Worm (Caenorhabditis elegans) whole organism, L3 larva: ENCODE measurements around the gene toe-2.

Source experiments
- R02D3.7 ChIP-seq: fragments of 150-350 bp; optimal IDR thresholded peaks from 2 replicates; lab custom pipeline; 2014; ENCODE audit warnings: missing biosample characterization, missing genetic modification characterization
- aly-2 ChIP-seq: fragments of 150-350 bp; optimal IDR thresholded peaks from 2 replicates; lab custom pipeline; 2014; ENCODE audit warnings: missing biosample characterization, missing genetic modification characterization
- ama-1 ChIP-seq: fragments of 150-350 bp; optimal IDR thresholded peaks from 2 replicates; lab custom pipeline; 2018
- ceh-28 ChIP-seq: fragments of 150-350 bp; optimal IDR thresholded peaks from 2 replicates; lab custom pipeline; 2014; ENCODE audit warnings: missing biosample characterization, missing genetic modification reagents, missing genetic modification characterization
- ceh-82 ChIP-seq: fragments of 150-350 bp; optimal IDR thresholded peaks from 2 replicates; lab custom pipeline; 2014; ENCODE audit warnings: missing biosample characterization, missing genetic modification characterization
- ceh-9 ChIP-seq: sonication (generic microtip); optimal IDR thresholded peaks from 2 replicates; lab custom pipeline; 2018; ENCODE audit warnings: missing biosample characterization, missing genetic modification characterization
- daf-12 ChIP-seq: fragments of 150-350 bp; optimal IDR thresholded peaks from 2 replicates; lab custom pipeline; 2014; ENCODE audit warnings: missing biosample characterization, missing genetic modification reagents, missing genetic modification characterization
- egl-27 ChIP-seq: sonication (generic microtip); optimal IDR thresholded peaks from 4 replicates; lab custom pipeline; 2017; ENCODE audit warnings: missing biosample characterization, missing genetic modification reagents, missing genetic modification characterization
- elt-1 ChIP-seq: fragments of 150-350 bp; optimal IDR thresholded peaks from 2 replicates; lab custom pipeline; 2014; ENCODE audit warnings: missing biosample characterization, missing genetic modification characterization
- elt-2 ChIP-seq: sonication (generic microtip); optimal IDR thresholded peaks from 2 replicates; lab custom pipeline; 2016; ENCODE audit warnings: missing genetic modification reagents, mild to moderate bottlenecking, missing genetic modification characterization, missing compliant biosample characterization
- fkh-10 ChIP-seq: sonication (generic microtip); optimal IDR thresholded peaks from 2 replicates; lab custom pipeline; 2017; ENCODE audit warnings: missing biosample characterization, missing genetic modification reagents, missing genetic modification characterization
- hmg-11 ChIP-seq: sonication (generic microtip); optimal IDR thresholded peaks from 2 replicates; lab custom pipeline; 2016; ENCODE audit warnings: missing genetic modification characterization, missing compliant biosample characterization
- jun-1 ChIP-seq: fragments of 150-350 bp; optimal IDR thresholded peaks from 2 replicates; lab custom pipeline; 2014; ENCODE audit warnings: missing biosample characterization, missing genetic modification reagents, missing genetic modification characterization
- lin-15B ChIP-seq: fragments of 150-350 bp; optimal IDR thresholded peaks from 2 replicates; lab custom pipeline; 2014; ENCODE audit warnings: missing biosample characterization, missing genetic modification characterization
- lin-39 ChIP-seq: fragments of 150-350 bp; optimal IDR thresholded peaks from 2 replicates; lab custom pipeline; 2018; ENCODE audit warnings: missing biosample characterization, missing genetic modification reagents, missing genetic modification characterization
- lsy-12 ChIP-seq: sonication (generic microtip); optimal IDR thresholded peaks from 2 replicates; lab custom pipeline; 2016; ENCODE audit warnings: mild to moderate bottlenecking, missing genetic modification characterization, missing compliant biosample characterization
- nfya-1 ChIP-seq: sonication (generic microtip); optimal IDR thresholded peaks from 2 replicates; lab custom pipeline; 2017; ENCODE audit warnings: missing genetic modification characterization, mild to moderate bottlenecking, missing compliant biosample characterization, antibody characterized with exemption, moderate library complexity; ENCODE audit not compliant: insufficient read depth
- nhr-12 ChIP-seq: fragments of 150-350 bp; optimal IDR thresholded peaks from 2 replicates; lab custom pipeline; 2014; ENCODE audit warnings: missing biosample characterization, missing genetic modification characterization
- nhr-23 ChIP-seq: fragments of 150-350 bp; optimal IDR thresholded peaks from 2 replicates; lab custom pipeline; 2014; ENCODE audit warnings: missing biosample characterization, missing genetic modification reagents, missing genetic modification characterization
- nhr-237 ChIP-seq: fragments of 150-350 bp; optimal IDR thresholded peaks from 2 replicates; lab custom pipeline; 2014; ENCODE audit warnings: missing biosample characterization, missing genetic modification characterization
- nhr-25 ChIP-seq: sonication (generic microtip); optimal IDR thresholded peaks from 2 replicates; lab custom pipeline; 2017; ENCODE audit warnings: missing biosample characterization, missing genetic modification characterization
- nhr-43 ChIP-seq: sonication (generic microtip); optimal IDR thresholded peaks from 2 replicates; lab custom pipeline; 2016; ENCODE audit warnings: mild to moderate bottlenecking, missing genetic modification characterization, missing compliant biosample characterization; ENCODE audit not compliant: poor library complexity, severe bottlenecking
- nhr-67 ChIP-seq: fragments of 150-350 bp; optimal IDR thresholded peaks from 2 replicates; lab custom pipeline; 2014; ENCODE audit warnings: missing biosample characterization, missing genetic modification characterization
- nhr-76 ChIP-seq: fragments of 150-350 bp; sonication (generic microtip); optimal IDR thresholded peaks from 5 replicates; lab custom pipeline; 2014; ENCODE audit warnings: missing biosample characterization, missing genetic modification characterization
- pha-4 ChIP-seq: fragments of 150-350 bp; optimal IDR thresholded peaks from 2 replicates; lab custom pipeline; 2014; ENCODE audit warnings: missing biosample characterization, missing genetic modification reagents, missing genetic modification characterization
- pqm-1 ChIP-seq: fragments of 150-350 bp; optimal IDR thresholded peaks from 2 replicates; lab custom pipeline; 2017; ENCODE audit warnings: missing biosample characterization, missing genetic modification characterization, inconsistent platforms
- sea-2 ChIP-seq: fragments of 150-350 bp; sonication (generic microtip); optimal IDR thresholded peaks from 4 replicates; lab custom pipeline; 2014; ENCODE audit warnings: missing biosample characterization, missing genetic modification reagents, missing genetic modification characterization
- skn-1 ChIP-seq: fragments of 150-350 bp; optimal IDR thresholded peaks from 2 replicates; lab custom pipeline; 2014; ENCODE audit warnings: missing biosample characterization, missing genetic modification characterization
- snpc-4 ChIP-seq: fragments of 150-350 bp; optimal IDR thresholded peaks from 2 replicates; lab custom pipeline; 2014; ENCODE audit warnings: missing biosample characterization, missing genetic modification characterization
- tbx-2 ChIP-seq: sonication (generic microtip); optimal IDR thresholded peaks from 2 replicates; lab custom pipeline; 2016; ENCODE audit warnings: mild to moderate bottlenecking, missing genetic modification characterization, missing compliant biosample characterization
- unc-39 ChIP-seq: sonication (generic microtip); optimal IDR thresholded peaks from 4 replicates; lab custom pipeline; 2017; ENCODE audit warnings: missing biosample characterization, missing genetic modification characterization
- unc-62 ChIP-seq: fragments of 150-350 bp; sonication (generic microtip); optimal IDR thresholded peaks from 4 replicates; lab custom pipeline; 2014; ENCODE audit warnings: missing biosample characterization, missing genetic modification reagents, missing genetic modification characterization
- ztf-11 ChIP-seq: fragments of 150-350 bp; optimal IDR thresholded peaks from 2 replicates; lab custom pipeline; 2014; ENCODE audit warnings: missing biosample characterization, missing genetic modification characterization
- ztf-4 ChIP-seq: fragments of 150-350 bp; optimal IDR thresholded peaks from 2 replicates; lab custom pipeline; 2014; ENCODE audit warnings: missing biosample characterization, missing genetic modification characterization

toe-2 gene

ce11 chrII:6521316-6521715 is at the start of gene toe-2:
Gene toe-2 (minus strand): TSS chrII:6521385.
- TF ChIP-seq pqm-1 (tag; lab: Kevin White, UChicago): peak; percentile 18
- no peak for TF ChIP-seq jun-1 (tag; lab: Kevin White, UChicago)
- no peak for TF ChIP-seq aly-2
- no peak for TF ChIP-seq nhr-76 (tag; lab: Kevin White, UChicago)
- no peak for TF ChIP-seq ceh-9 (tag; lab: Kevin White, UChicago)
- TF ChIP-seq ztf-4 (tag; lab: Kevin White, UChicago): no peak
- no peak for TF ChIP-seq sea-2
- TF ChIP-seq egl-27 (tag; lab: Kevin White, UChicago): no peak
- TF ChIP-seq elt-2 (tag; lab: Kevin White, UChicago): peak; percentile 55
- TF ChIP-seq R02D3.7: no peak
- TF ChIP-seq fkh-10 (GFP tag; lab: Kevin White, UChicago): no peak
- TF ChIP-seq unc-62 (GFP tag; lab: Kevin White, UChicago): no peak
- TF ChIP-seq skn-1 (tag; lab: Kevin White, UChicago): no peak
- TF ChIP-seq, all 47 proteins: peak for 2

ce11 chrII:6568707-6569106 is 47.5 kb upstream of the toe-2 start, which contains the start of gene sra-27:
Gene sra-27 (plus strand): TSS chrII:6569007.
- no peak for TF ChIP-seq pqm-1 (tag; lab: Kevin White, UChicago)
- TF ChIP-seq elt-2 (tag; lab: Kevin White, UChicago): no peak
- TF ChIP-seq pha-4 (tag; lab: Kevin White, UChicago): no peak
- no peak for TF ChIP-seq hmg-11 (tag; lab: Kevin White, UChicago)

- TF ChIP-seq snpc-4 (tag; lab: Kevin White, UChicago) (no peak), nhr-25 (tag; lab: Kevin White, UChicago) (no peak), sea-2 (no peak), nhr-67 (tag; lab: Kevin White, UChicago) (no peak), ztf-4 (tag; lab: Kevin White, UChicago) (no peak), nhr-76 (tag; lab: Kevin White, UChicago) (no peak), unc-39 (tag; lab: Kevin White, UChicago) (no peak), ceh-9 (tag; lab: Kevin White, UChicago) (no peak), elt-1 (tag; lab: Kevin White, UChicago) (no peak), nhr-237 (tag; lab: Kevin White, UChicago) (no peak), elt-2 (tag; lab: Kevin White, UChicago) (no peak), skn-1 (tag; lab: Kevin White, UChicago) (no peak), nhr-23 (tag; lab: Kevin White, UChicago) (no peak), nhr-12 (tag; lab: Kevin White, UChicago) (no peak), ceh-82 (tag; lab: Kevin White, UChicago) (no peak)
Measured at ce11 chrII:6566628-6567180, 45.5 kb upstream of the toe-2 start, which contains the start of the genes F18C5.5 and F18C5.9. Gene F18C5.5 (minus strand): TSS chrII:6566728. Gene F18C5.9 (plus strand): TSS chrII:6567130.

- TF ChIP-seq nhr-23 (tag; lab: Kevin White, UChicago) (no peak), ztf-4 (tag; lab: Kevin White, UChicago) (no peak), ama-1 (lab: Kevin White, UChicago) (peak; percentile 23), unc-62 (GFP tag; lab: Kevin White, UChicago) (no peak), lin-15B (tag; lab: Kevin White, UChicago) (no peak), pha-4 (tag; lab: Kevin White, UChicago) (peak; percentile 56), nfya-1 (tag; lab: Kevin White, UChicago) (peak; percentile 9), nhr-43 (tag; lab: Kevin White, UChicago) (peak; percentile 56), nhr-76 (tag; lab: Kevin White, UChicago) (no peak), lin-39 (tag; lab: Kevin White, UChicago) (peak; percentile 73), lsy-12 (tag; lab: Kevin White, UChicago) (peak; percentile 42), elt-2 (tag; lab: Kevin White, UChicago) (peak; percentile 17), tbx-2 (peak; percentile 8), ztf-11 (no peak), elt-1 (tag; lab: Kevin White, UChicago) (no peak)
Measured at ce11 chrII:6565077-6565476, 43.9 kb upstream of the toe-2 start, which contains the start of gene mpz-3. Gene mpz-3 (minus strand): TSS chrII:6565396.

- TF ChIP-seq elt-2 (tag; lab: Kevin White, UChicago) (peak; percentile 3), ceh-28 (tag; lab: Kevin White, UChicago) (peak; percentile 21), nhr-67 (tag; lab: Kevin White, UChicago) (no peak), lin-39 (tag; lab: Kevin White, UChicago) (peak; percentile 70), unc-62 (GFP tag; lab: Kevin White, UChicago) (no peak), snpc-4 (tag; lab: Kevin White, UChicago) (peak; percentile 67), nfya-1 (tag; lab: Kevin White, UChicago) (peak; percentile 55), hmg-11 (tag; lab: Kevin White, UChicago) (peak; percentile 55), lin-15B (tag; lab: Kevin White, UChicago) (peak; percentile 16), daf-12 (tag; lab: Kevin White, UChicago) (no peak)
Measured at ce11 chrII:6563238-6563637, 42.1 kb upstream of the toe-2 start.
